Worm (Caenorhabditis elegans): ENCODE results near the gene clec-21.
"Not testable (repeated sequence)": the region's sequence is repeated elsewhere in the genome, so short reads cannot be mapped to it uniquely, and the experiment has no call there.

Gene clec-21

DNA sequence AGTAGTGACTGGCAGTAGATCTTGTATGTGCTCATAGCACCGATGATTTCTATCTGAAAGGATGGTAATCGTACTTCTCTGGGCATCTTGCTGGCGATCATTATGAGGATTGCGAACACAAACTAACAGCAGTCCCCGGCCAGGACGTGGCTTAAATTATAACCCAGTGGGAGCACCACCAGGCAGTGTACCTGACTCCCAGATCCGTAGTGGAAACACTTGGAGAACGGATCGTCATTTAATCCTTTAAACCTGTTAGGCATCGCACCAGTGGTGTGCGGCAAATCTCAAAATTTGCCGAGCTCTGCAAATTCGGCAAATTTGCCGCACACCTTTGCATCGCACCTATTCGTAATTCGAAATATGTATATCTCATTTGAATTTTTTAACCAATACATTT is 16.4 kb downstream of the clec-21 start, which contains the start of gene K05F6.8:
TSS of gene K05F6.8 (minus strand) at position 101 of the 400 bp plus-strand sequence.
- no peak for TF ChIP-seq unc-42 (tag; optimal IDR thresholded peaks at IDR 0.05)

DNA sequence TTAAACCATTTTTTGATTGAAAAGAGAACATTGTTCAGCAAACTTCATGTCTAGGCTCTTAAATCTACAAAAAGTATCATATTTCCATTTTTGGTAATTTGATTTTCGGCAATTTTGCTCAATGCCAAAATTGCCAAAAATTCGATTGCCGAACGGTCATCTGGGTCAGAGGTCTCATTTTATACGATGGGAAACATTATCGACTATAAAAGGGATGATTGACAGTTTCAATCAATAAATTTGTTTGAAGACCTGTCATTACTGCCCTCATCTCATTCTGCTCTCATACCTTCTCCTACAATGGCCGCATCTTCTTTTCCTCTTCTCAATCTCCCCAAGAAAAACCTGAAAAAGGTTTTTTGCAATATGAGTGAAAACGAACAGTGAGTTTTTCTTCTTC is 22.2 kb downstream of the clec-21 start, which contains the start of gene K05F6.14:
TSS of gene K05F6.14 (plus strand) at position 301 of the 400 bp plus-strand sequence.
- TF ChIP-seq hlh-6 (tag; optimal IDR thresholded peaks at IDR 0.05) (no peak), ztf-16 (tag; optimal IDR thresholded peaks at IDR 0.05) (no peak), hlh-8 (tag; optimal IDR thresholded peaks at IDR 0.05) (no peak), dve-1 (tag; optimal IDR thresholded peaks at IDR 0.05) (no peak), zip-5 (tag; optimal IDR thresholded peaks at IDR 0.05) (no peak), ets-4 (tag; optimal IDR thresholded peaks at IDR 0.05) (no peak), hlh-15 (tag; optimal IDR thresholded peaks at IDR 0.05) (no peak), ceh-34 (tag; optimal IDR thresholded peaks at IDR 0.05) (no peak), C38D4.7 (GFP tag; optimal IDR thresholded peaks at IDR 0.05) (no peak), ref-2 (tag; optimal IDR thresholded peaks at IDR 0.05) (no peak)

DNA sequence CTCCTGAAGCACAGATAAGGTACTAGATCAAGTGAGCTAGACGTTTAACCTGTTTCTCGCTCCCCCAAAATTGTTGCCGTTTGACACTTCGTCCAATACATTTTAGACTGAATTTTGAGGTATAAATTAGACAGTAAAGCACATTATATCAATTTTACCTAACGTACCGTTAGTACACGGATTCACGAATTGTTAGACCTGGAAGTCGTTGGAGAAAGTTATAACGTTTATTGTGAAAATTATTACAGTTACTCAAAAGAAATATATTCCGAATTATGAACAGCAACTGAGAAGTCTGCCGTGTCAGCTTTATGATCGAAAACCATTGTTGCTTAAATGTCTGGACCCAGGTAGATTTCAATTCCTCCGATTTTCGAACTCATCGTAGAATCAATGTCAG is 23.2 kb downstream of the clec-21 start:
- TF ChIP-seq npax-4 (tag; optimal IDR thresholded peaks at IDR 0.05) = no peak
- TF ChIP-seq ceh-14 (tag; optimal IDR thresholded peaks at IDR 0.05) = no peak
- no peak for TF ChIP-seq pax-1 (tag; optimal IDR thresholded peaks at IDR 0.05)
- no peak for TF ChIP-seq ahr-1 (tag; optimal IDR thresholded peaks at IDR 0.05)
- no peak for TF ChIP-seq ttx-3 (tag; optimal IDR thresholded peaks at IDR 0.05)
- TF ChIP-seq pat-9 (tag; optimal IDR thresholded peaks at IDR 0.05) = no peak
- TF ChIP-seq mec-3 (tag; optimal IDR thresholded peaks at IDR 0.05; ENCODE audit: borderline replicate concordance) = no peak

DNA sequence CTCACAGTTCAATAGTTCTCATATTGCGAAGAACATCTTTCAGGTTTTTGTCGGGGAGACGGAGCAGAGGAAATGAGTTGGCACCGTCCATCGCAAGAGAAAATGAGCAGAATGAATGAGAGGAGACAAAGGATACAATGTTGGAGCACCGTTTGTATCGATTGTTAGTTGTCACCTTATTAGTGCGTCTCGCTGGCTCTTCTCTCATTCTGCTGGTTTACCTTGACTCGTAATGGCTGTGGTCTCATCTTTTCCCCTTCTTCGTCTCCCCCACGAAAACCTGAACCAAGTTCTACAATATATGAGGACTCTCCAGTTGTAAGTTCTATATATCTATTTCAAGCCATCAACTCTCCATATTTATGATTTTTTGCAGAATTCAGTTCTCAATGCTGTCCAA is 27.8 kb downstream of the clec-21 start, which contains the start of the genes fbxb-54 and fbxb-50:
TSS of gene fbxb-54 (minus strand) at position 101 of the 400 bp plus-strand sequence.
TSS of gene fbxb-50 (plus strand) at position 227 of the 400 bp plus-strand sequence.
- not testable (repeated sequence) for TF ChIP-seq syd-9 (tag; optimal IDR thresholded peaks at IDR 0.05); ceh-6 (GFP tag; optimal IDR thresholded peaks at IDR 0.05); ceh-9 (tag; optimal IDR thresholded peaks at IDR 0.05)

DNA sequence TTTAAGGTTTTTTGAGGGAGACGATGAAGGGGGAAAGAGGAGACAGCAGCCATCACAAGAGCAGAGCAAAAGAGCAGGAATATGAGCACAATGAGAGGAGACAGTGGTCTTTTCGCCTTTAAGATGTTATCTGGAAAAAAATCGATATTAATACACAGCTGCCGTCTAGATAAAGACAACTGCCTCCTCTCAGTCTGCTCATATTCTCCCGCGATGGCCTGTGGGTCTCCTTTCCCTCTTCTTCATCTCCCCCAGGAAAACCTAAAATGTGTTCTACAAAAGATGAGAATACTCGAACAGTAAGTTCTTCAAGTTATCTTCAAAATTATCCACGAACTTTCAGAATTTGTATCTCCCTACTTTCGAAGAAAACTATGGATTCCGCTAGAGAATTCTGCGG is 33.5 kb downstream of the clec-21 start, which contains the start of the genes fbxb-52 and fbxb-51:
TSS of gene fbxb-52 (minus strand) at position 101 of the 400 bp plus-strand sequence.
TSS of gene fbxb-51 (plus strand) at position 212 of the 400 bp plus-strand sequence.
- TF ChIP-seq nhr-232 (tag; optimal IDR thresholded peaks at IDR 0.05) (no peak), hlh-6 (tag; optimal IDR thresholded peaks at IDR 0.05) (no peak), elt-4 (tag; optimal IDR thresholded peaks at IDR 0.05) (no peak), unc-86 (tag; optimal IDR thresholded peaks at IDR 0.05) (no peak), C08G9.2 (tag; optimal IDR thresholded peaks at IDR 0.05) (no peak), dmd-4 (tag; optimal IDR thresholded peaks at IDR 0.05; ENCODE audit: borderline replicate concordance) (no peak), ceh-45 (GFP tag; IDR thresholded peaks at IDR 0.05) (no peak), unc-55 (GFP tag; optimal IDR thresholded peaks at IDR 0.05) (no peak), ztf-16 (tag; optimal IDR thresholded peaks at IDR 0.05) (no peak), unc-42 (tag; optimal IDR thresholded peaks at IDR 0.05) (no peak), mec-3 (tag; optimal IDR thresholded peaks at IDR 0.05; ENCODE audit: borderline replicate concordance) (no peak), ama-1 (optimal IDR thresholded peaks at IDR 0.05) (no peak), pax-1 (tag; optimal IDR thresholded peaks at IDR 0.05) (no peak), ceh-2 (tag; optimal IDR thresholded peaks at IDR 0.05) (no peak), ceh-24 (tag; optimal IDR thresholded peaks at IDR 0.05) (no peak), nfya-1 (tag; optimal IDR thresholded peaks at IDR 0.05) (no peak), dve-1 (tag; optimal IDR thresholded peaks at IDR 0.05) (no peak), fax-1 (tag; optimal IDR thresholded peaks at IDR 0.05) (no peak), zip-5 (tag; optimal IDR thresholded peaks at IDR 0.05) (no peak), odd-2 (tag; optimal IDR thresholded peaks at IDR 0.05) (no peak)

Data from whole organism, late embryonic.